Fruit fly (Drosophila melanogaster): ENCODE results near the gene CG13606.

- TF ChIP-seq lz (GFP tag; optimal IDR thresholded peaks at IDR 0.05): no peak
- no peak for TF ChIP-seq acj6 (GFP tag; optimal IDR thresholded peaks at IDR 0.05)
- no peak for TF ChIP-seq CG16779 (tag; optimal IDR thresholded peaks at IDR 0.05)
- TF ChIP-seq salr (GFP tag; optimal IDR thresholded peaks at IDR 0.05): no peak
- TF ChIP-seq CG6163 (GFP tag; IDR thresholded peaks at IDR 0.05): no peak
- no peak for TF ChIP-seq CG7368 (GFP tag; optimal IDR thresholded peaks at IDR 0.05)
- TF ChIP-seq Hr39 (GFP tag; optimal IDR thresholded peaks at IDR 0.05): no peak
- TF ChIP-seq topi (GFP tag; optimal IDR thresholded peaks at IDR 0.05): no peak
- no peak for TF ChIP-seq net (GFP tag; optimal IDR thresholded peaks at IDR 0.05)
- no peak for TF ChIP-seq vri (GFP tag; optimal IDR thresholded peaks at IDR 0.05)
- no peak for TF ChIP-seq CG11294 (GFP tag; IDR thresholded peaks at IDR 0.05)
- no peak for TF ChIP-seq fd85E (GFP tag; optimal IDR thresholded peaks at IDR 0.05)
- TF ChIP-seq Eip78C (GFP tag): no peak
Observed at dm6 chr3R:24202723-24203122, 30.3 kb downstream of the CG13606 start.
